In genomic region chrX:6204696-6205232, ce11 we compare ENCODE assay signal across 1 worm cellular context.
TF ChIP-seq lines count a peak whose summit lies in the region.

bca-1 (minus strand) TSS chrX:6204746.

TF ChIP-seq in whole organism, L1 larva, 84 proteins besides CTCF, POLR2A, EP300 and RAD21 (continued from another document):
- TF ChIP-seq blmp-1 (tag; optimal IDR thresholded peaks at IDR 0.05; lab: Kevin White, UChicago): peak; percentile 83
- TF ChIP-seq nhr-12 (tag; optimal IDR thresholded peaks at IDR 0.05; lab: Kevin White, UChicago): no peak
- TF ChIP-seq aha-1 (tag; optimal IDR thresholded peaks at IDR 0.05; lab: Kevin White, UChicago): no peak
- TF ChIP-seq zip-4 (GFP tag; optimal IDR thresholded peaks at IDR 0.05; lab: Kevin White, UChicago): no peak
- TF ChIP-seq tbx-2 (tag; optimal IDR thresholded peaks at IDR 0.05; lab: Kevin White, UChicago): peak; percentile 69
- no peak for TF ChIP-seq elt-2 (tag; optimal IDR thresholded peaks at IDR 0.05; lab: Kevin White, UChicago)
- TF ChIP-seq dpl-1 (GFP tag; optimal IDR thresholded peaks at IDR 0.05; lab: Kevin White, UChicago): peak in 1 of 3 experiments; percentile 21
- TF ChIP-seq nhr-20 (tag; optimal IDR thresholded peaks at IDR 0.05; lab: Kevin White, UChicago): peak; percentile 88
- peak; percentile 97 for TF ChIP-seq nhr-71 (tag; optimal IDR thresholded peaks at IDR 0.05; lab: Kevin White, UChicago)
